Worm (Caenorhabditis elegans) whole organism, L1 larva: ENCODE data around the gene C16A3.6.

ENCODE experiments used
- aly-2 ChIP-seq: fragments of 150-350 bp; optimal IDR thresholded peaks from 2 replicates; lab custom pipeline; 2014; ENCODE audit warnings: missing biosample characterization, missing genetic modification characterization
- ama-1 ChIP-seq: fragments of 150-350 bp; optimal IDR thresholded peaks from 2 replicates; lab custom pipeline; 2014
- fos-1 ChIP-seq: fragments of 150-350 bp; optimal IDR thresholded peaks from 2 replicates; lab custom pipeline; 2014; ENCODE audit warnings: missing biosample characterization, missing genetic modification characterization
- grh-1 ChIP-seq: fragments of 200-800 bp; sonication (Bioruptor generic); IDR thresholded peaks from 2 replicates; pipeline ENCODE4 v1.3.6; 2022; ENCODE audit warnings: missing genetic modification reagents, missing genetic modification characterization, missing compliant biosample characterization
- lin-15B ChIP-seq: fragments of 150-350 bp; sonication (generic microtip); optimal IDR thresholded peaks from 3 replicates; lab custom pipeline; 2014; ENCODE audit warnings: missing biosample characterization, missing genetic modification characterization
- lsy-2 ChIP-seq, 2 experiments: fragments of 150-350 bp; optimal IDR thresholded peaks; 2 replicates each; lab custom pipeline; 2014; ENCODE audit warnings: missing biosample characterization in 2 of 2, missing genetic modification characterization in 2 of 2
- mef-2 ChIP-seq: fragments of 150-350 bp; optimal IDR thresholded peaks from 2 replicates; lab custom pipeline; 2014; ENCODE audit warnings: missing biosample characterization, missing genetic modification characterization
- nhr-19 ChIP-seq: fragments of 200-800 bp; sonication (Bioruptor generic); conservative IDR thresholded peaks from 2 replicates; pipeline ENCODE4 v1.3.6; 2022; ENCODE audit warnings: missing genetic modification characterization, missing compliant biosample characterization
- unc-62 ChIP-seq: fragments of 150-350 bp; optimal IDR thresholded peaks from 2 replicates; lab custom pipeline; 2014; ENCODE audit warnings: missing biosample characterization, missing genetic modification reagents, missing genetic modification characterization
- unc-86 ChIP-seq: sonication (generic microtip); optimal IDR thresholded peaks from 2 replicates; lab custom pipeline; 2016; ENCODE audit warnings: missing genetic modification characterization, missing compliant biosample characterization
- zag-1 ChIP-seq: fragments of 150-350 bp; optimal IDR thresholded peaks from 2 replicates; lab custom pipeline; 2014; ENCODE audit warnings: missing biosample characterization, missing genetic modification characterization

DNA sequence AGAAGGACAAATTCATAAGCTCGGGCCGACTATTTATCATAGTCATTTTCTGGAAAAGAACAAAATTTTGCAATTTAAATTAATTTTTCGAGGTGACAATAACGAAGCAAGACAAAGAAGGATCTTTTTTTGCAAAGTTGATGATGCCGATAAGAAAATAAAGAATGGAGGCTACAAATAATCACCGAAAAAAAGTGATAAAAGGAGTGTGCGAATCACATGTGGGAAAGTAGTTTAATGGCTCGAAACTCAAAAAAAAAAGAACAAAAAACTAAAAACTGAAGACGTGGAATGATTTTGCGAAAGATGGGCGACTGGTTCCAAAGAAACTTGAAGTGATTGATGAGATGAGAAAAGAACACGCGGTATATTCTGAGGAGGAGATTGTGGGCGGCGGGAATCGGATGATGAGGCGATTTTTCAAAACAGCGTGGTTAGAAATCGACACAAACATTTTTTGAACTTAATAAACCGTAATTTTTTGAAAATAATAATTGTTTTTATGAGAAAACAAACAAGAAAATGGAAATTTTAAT, 40.5 kb downstream of the C16A3.6 start, which contains the start of gene atgl-1:
- TF ChIP-seq lin-15B (tag; lab: Kevin White, UChicago) = no peak
- no peak for TF ChIP-seq unc-86
- no peak for TF ChIP-seq zag-1
- no peak for TF ChIP-seq mef-2 (tag; lab: Kevin White, UChicago)
- TF ChIP-seq unc-62 (GFP tag; lab: Kevin White, UChicago) = no peak
- no peak for TF ChIP-seq lsy-2 (tag; optimal IDR thresholded peaks at IDR 0.05; lab: Kevin White, UChicago)
- no peak for TF ChIP-seq nhr-19
- no peak for TF ChIP-seq fos-1 (tag; lab: Kevin White, UChicago)
- no peak for TF ChIP-seq aly-2 (tag; lab: Kevin White, UChicago)
- TF ChIP-seq grh-1 (GFP tag; lab: Robert Waterston, UW) = no peak
- TF ChIP-seq ama-1 = no peak
